Fruit fly (Drosophila melanogaster): ENCODE results near the gene CG15892.
A peak's percentile ranks its signal among the peaks of the same experiment; 100 is the strongest.

CG15892 gene

dm6 chrX:6267187-6267711 is 26.9 kb downstream of the CG15892 start, which contains the start of gene schlank (continued):
- TF ChIP-seq CG6792 (GFP tag; optimal IDR thresholded peaks at IDR 0.05): peak; percentile 28
- TF ChIP-seq cyc (GFP tag; optimal IDR thresholded peaks at IDR 0.05): peak; percentile 61
- no peak for TF ChIP-seq Sox102F (GFP tag; optimal IDR thresholded peaks at IDR 0.05)
- no peak for TF ChIP-seq Smox (GFP tag; optimal IDR thresholded peaks at IDR 0.05)
- peak in 1 of 2 experiments; percentile 10 for TF ChIP-seq salr (GFP tag; optimal IDR thresholded peaks at IDR 0.05)
- TF ChIP-seq topi (GFP tag; optimal IDR thresholded peaks at IDR 0.05): peak; percentile 43
- TF ChIP-seq lz (GFP tag; optimal IDR thresholded peaks at IDR 0.05): peak; percentile 59
- no peak for TF ChIP-seq spab (GFP tag; optimal IDR thresholded peaks at IDR 0.05)
- TF ChIP-seq CG1621 (tag; optimal IDR thresholded peaks at IDR 0.05): no peak
- TF ChIP-seq CG6276 (GFP tag; optimal IDR thresholded peaks at IDR 0.05): no peak
- TF ChIP-seq CG16779 (tag; optimal IDR thresholded peaks at IDR 0.05): no peak
- no peak for TF ChIP-seq ss (GFP tag; optimal IDR thresholded peaks at IDR 0.05)
- TF ChIP-seq Hr4 (GFP tag; optimal IDR thresholded peaks at IDR 0.05): peak; percentile 65
- TF ChIP-seq Eip75B (GFP tag; optimal IDR thresholded peaks at IDR 0.05): peak; percentile 63
- TF ChIP-seq achi (GFP tag; optimal IDR thresholded peaks at IDR 0.05): no peak
- peak; percentile 81 for TF ChIP-seq eg (GFP tag; IDR thresholded peaks at IDR 0.05)
- peak; percentile 49 for TF ChIP-seq CG11902 (GFP tag; optimal IDR thresholded peaks at IDR 0.05)
- no peak for TF ChIP-seq acj6 (GFP tag; optimal IDR thresholded peaks at IDR 0.05)
- no peak for TF ChIP-seq pdm3 (GFP tag; optimal IDR thresholded peaks at IDR 0.05)
- TF ChIP-seq Lpt (GFP tag; optimal IDR thresholded peaks at IDR 0.05): no peak
- TF ChIP-seq Gug (GFP tag; IDR thresholded peaks at IDR 0.05): peak; percentile 42; the same call in 1 of the 2 replicates
- TF ChIP-seq CG32006 (GFP tag; optimal IDR thresholded peaks at IDR 0.05): no peak
- TF ChIP-seq svp (GFP tag): peak; percentile 71
- TF ChIP-seq Hr38 (GFP tag; optimal IDR thresholded peaks at IDR 0.05): no peak
- TF ChIP-seq Ets96B (tag; optimal IDR thresholded peaks at IDR 0.05): peak; percentile 38
- TF ChIP-seq fd85E (GFP tag; optimal IDR thresholded peaks at IDR 0.05): no peak
- TF ChIP-seq CG8119 (GFP tag; IDR thresholded peaks at IDR 0.05): peak; percentile 59
- TF ChIP-seq CG10669 (GFP tag; optimal IDR thresholded peaks at IDR 0.05): no peak
- no peak for TF ChIP-seq CG9139 (GFP tag; optimal IDR thresholded peaks at IDR 0.05)
- TF ChIP-seq net (GFP tag; optimal IDR thresholded peaks at IDR 0.05): peak; percentile 19

dm6 chrX:6266092-6266491 is 28.1 kb downstream of the CG15892 start:
- TF ChIP-seq CG9139 (GFP tag; optimal IDR thresholded peaks at IDR 0.05): no peak
- TF ChIP-seq Met (GFP tag; optimal IDR thresholded peaks at IDR 0.05): no peak
- no peak for TF ChIP-seq CG11762 (GFP tag; optimal IDR thresholded peaks at IDR 0.05; ENCODE audit: insufficient read depth)
- TF ChIP-seq cyc (GFP tag; optimal IDR thresholded peaks at IDR 0.05): no peak
- TF ChIP-seq CG6163 (GFP tag; IDR thresholded peaks at IDR 0.05): no peak
- no peak for TF ChIP-seq Ets21C (GFP tag; optimal IDR thresholded peaks at IDR 0.05)
- no peak for TF ChIP-seq CG10631 (GFP tag; optimal IDR thresholded peaks at IDR 0.05)
- no peak for TF ChIP-seq CG8319 (GFP tag; optimal IDR thresholded peaks at IDR 0.05)
- TF ChIP-seq lz (GFP tag; optimal IDR thresholded peaks at IDR 0.05): no peak

- peak; percentile 96 for TF ChIP-seq CG4318 (GFP tag; optimal IDR thresholded peaks at IDR 0.05)
- TF ChIP-seq CG6163 (GFP tag; IDR thresholded peaks at IDR 0.05): peak; percentile 91
- peak; percentile 64 for TF ChIP-seq Hr38 (GFP tag; optimal IDR thresholded peaks at IDR 0.05)
- TF ChIP-seq CG15336 (GFP tag; IDR thresholded peaks at IDR 0.05): peak; percentile 96
- TF ChIP-seq Lpt (GFP tag; optimal IDR thresholded peaks at IDR 0.05): peak; percentile 97
- peak; percentile 90 for TF ChIP-seq acj6 (GFP tag; optimal IDR thresholded peaks at IDR 0.05)
- TF ChIP-seq CG8119 (GFP tag; IDR thresholded peaks at IDR 0.05): peak; percentile 97
- TF ChIP-seq Hr39 (GFP tag; optimal IDR thresholded peaks at IDR 0.05): peak; percentile 91
- TF ChIP-seq spab (GFP tag; optimal IDR thresholded peaks at IDR 0.05): peak; percentile 85
- peak; percentile 87 for TF ChIP-seq CG7368 (GFP tag; optimal IDR thresholded peaks at IDR 0.05)
- peak; percentile 80 for TF ChIP-seq CG3032 (tag; optimal IDR thresholded peaks at IDR 0.05)
- TF ChIP-seq CG11294 (GFP tag; IDR thresholded peaks at IDR 0.05): peak; percentile 90
- peak; percentile 94 for TF ChIP-seq CG8632 (GFP tag; optimal IDR thresholded peaks at IDR 0.05)
- peak; percentile 92 for TF ChIP-seq lz (GFP tag; optimal IDR thresholded peaks at IDR 0.05)
- TF ChIP-seq achi (GFP tag; optimal IDR thresholded peaks at IDR 0.05): peak; percentile 94
- TF ChIP-seq Ets96B (tag; optimal IDR thresholded peaks at IDR 0.05): peak; percentile 78
- TF ChIP-seq eg (GFP tag; IDR thresholded peaks at IDR 0.05): peak; percentile 93
- peak; percentile 97 for TF ChIP-seq dac (GFP tag; optimal IDR thresholded peaks at IDR 0.05)
- peak; percentile 98 for TF ChIP-seq Eip78C (GFP tag)
- TF ChIP-seq fd59A (GFP tag; optimal IDR thresholded peaks at IDR 0.05): peak; percentile 82
- peak; percentile 92 for TF ChIP-seq CG10631 (GFP tag; optimal IDR thresholded peaks at IDR 0.05)
- TF ChIP-seq salr (GFP tag; optimal IDR thresholded peaks at IDR 0.05): peak; percentile 67 to 95
- TF ChIP-seq svp (GFP tag): peak; percentile 94
- peak; percentile 92 for TF ChIP-seq Gug (GFP tag; IDR thresholded peaks at IDR 0.05)
- peak; percentile 64 to 78 for TF ChIP-seq ss (GFP tag; optimal IDR thresholded peaks at IDR 0.05)
- TF ChIP-seq CG34406 (GFP tag; optimal IDR thresholded peaks at IDR 0.05): peak; percentile 93
- peak; percentile 94 for TF ChIP-seq CG6276 (GFP tag; optimal IDR thresholded peaks at IDR 0.05)
- TF ChIP-seq Smox (GFP tag; optimal IDR thresholded peaks at IDR 0.05): peak; percentile 89
Observed at dm6 chrX:6265456-6265877, 28.7 kb downstream of the CG15892 start.
